Worm (Caenorhabditis elegans) whole organism, late embryonic: Measurements from ENCODE around the gene C17A2.7.

ENCODE experiments used
- C08G9.2 ChIP-seq: sonication (generic microtip); optimal IDR thresholded peaks from 2 replicates; lab custom pipeline; 2016; ENCODE audit warnings: mild to moderate bottlenecking, missing genetic modification characterization, moderate library complexity, missing compliant biosample characterization
- K02D7.2 ChIP-seq: sonication (generic microtip); optimal IDR thresholded peaks from 2 replicates; lab custom pipeline; 2017; ENCODE audit warnings: mild to moderate bottlenecking, missing genetic modification characterization, missing compliant biosample characterization
- K09A11.1 ChIP-seq: sonication (generic microtip); optimal IDR thresholded peaks from 2 replicates; lab custom pipeline; 2017; ENCODE audit warnings: antibody characterized with exemption, mild to moderate bottlenecking, missing genetic modification characterization, missing compliant biosample characterization; ENCODE audit not compliant: insufficient read depth
- T23F11.4 ChIP-seq: fragments of 200-800 bp; sonication (Bioruptor generic); optimal IDR thresholded peaks from 2 replicates; lab custom pipeline; 2018; ENCODE audit warnings: mild to moderate bottlenecking, missing genetic modification characterization, missing compliant biosample characterization
- ama-1 ChIP-seq: fragments of 150-350 bp; optimal IDR thresholded peaks from 2 replicates; lab custom pipeline; 2014
- ceh-14 ChIP-seq: sonication (generic microtip); optimal IDR thresholded peaks from 2 replicates; lab custom pipeline; 2016; ENCODE audit warnings: missing genotype, missing genetic modification characterization, missing compliant biosample characterization
- ceh-19 ChIP-seq: fragments of 200-800 bp; sonication (Bioruptor generic); optimal IDR thresholded peaks from 2 replicates; lab custom pipeline; 2018; ENCODE audit warnings: mild to moderate bottlenecking, missing genetic modification characterization, missing compliant biosample characterization
- ceh-24 ChIP-seq: sonication (generic microtip); optimal IDR thresholded peaks from 2 replicates; lab custom pipeline; 2016; ENCODE audit warnings: mild to moderate bottlenecking, missing genetic modification characterization, missing compliant biosample characterization
- ceh-45 ChIP-seq: fragments of 200-800 bp; sonication (Bioruptor generic); IDR thresholded peaks from 2 replicates; pipeline ENCODE4 v1.3.6; 2022; ENCODE audit warnings: missing genetic modification reagents, missing genetic modification characterization, missing compliant biosample characterization
- ceh-6 ChIP-seq: fragments of 200-800 bp; sonication (Bioruptor generic); optimal IDR thresholded peaks from 2 replicates; lab custom pipeline; 2018; ENCODE audit warnings: mild to moderate bottlenecking, missing genetic modification characterization, missing compliant biosample characterization
- che-1 ChIP-seq: sonication (generic microtip); optimal IDR thresholded peaks from 2 replicates; lab custom pipeline; 2016; ENCODE audit warnings: mild to moderate bottlenecking, missing genetic modification characterization, missing compliant biosample characterization
- dve-1 ChIP-seq: sonication (generic microtip); optimal IDR thresholded peaks from 2 replicates; lab custom pipeline; 2017; ENCODE audit warnings: antibody characterized with exemption, mild to moderate bottlenecking, missing genetic modification characterization, missing compliant biosample characterization
- eyg-1 ChIP-seq: sonication (generic microtip); optimal IDR thresholded peaks from 2 replicates; lab custom pipeline; 2016; ENCODE audit warnings: missing genotype, missing genetic modification characterization, missing compliant biosample characterization
- gmeb-2 ChIP-seq: sonication (generic microtip); optimal IDR thresholded peaks from 2 replicates; lab custom pipeline; 2016; ENCODE audit warnings: missing genetic modification characterization, inconsistent platforms, missing compliant biosample characterization
- hlh-8 ChIP-seq: sonication (generic microtip); optimal IDR thresholded peaks from 2 replicates; lab custom pipeline; 2016; ENCODE audit warnings: missing genotype, missing genetic modification characterization, missing compliant biosample characterization
- madf-2 ChIP-seq: sonication (generic microtip); optimal IDR thresholded peaks from 2 replicates; lab custom pipeline; 2017; ENCODE audit warnings: missing genetic modification characterization, missing compliant biosample characterization
- mec-3 ChIP-seq: sonication (generic microtip); optimal IDR thresholded peaks from 2 replicates; lab custom pipeline; 2016; ENCODE audit warnings: borderline replicate concordance, missing genetic modification characterization, missing compliant biosample characterization
- nfya-1 ChIP-seq: sonication (generic microtip); optimal IDR thresholded peaks from 2 replicates; lab custom pipeline; 2017; ENCODE audit warnings: missing genetic modification characterization, mild to moderate bottlenecking, missing compliant biosample characterization, antibody characterized with exemption, moderate library complexity
- nhr-11 ChIP-seq: fragments of 150-350 bp; optimal IDR thresholded peaks from 2 replicates; lab custom pipeline; 2014; ENCODE audit warnings: missing biosample characterization, missing genetic modification characterization
- nhr-232 ChIP-seq: sonication (generic microtip); optimal IDR thresholded peaks from 2 replicates; lab custom pipeline; 2016; ENCODE audit warnings: missing genetic modification characterization, missing compliant biosample characterization
- npax-4 ChIP-seq: sonication (generic microtip); optimal IDR thresholded peaks from 2 replicates; lab custom pipeline; 2016; ENCODE audit warnings: missing genetic modification characterization, missing compliant biosample characterization
- odd-2 ChIP-seq: sonication (generic microtip); optimal IDR thresholded peaks from 2 replicates; lab custom pipeline; 2017; ENCODE audit warnings: antibody characterized with exemption, mild to moderate bottlenecking, missing genetic modification characterization, missing compliant biosample characterization
- pat-9 ChIP-seq: fragments of 200-800 bp; sonication (Bioruptor generic); optimal IDR thresholded peaks from 2 replicates; lab custom pipeline; 2018; ENCODE audit warnings: mild to moderate bottlenecking, missing genetic modification characterization, moderate library complexity, missing compliant biosample characterization
- pax-1 ChIP-seq: fragments of 150-350 bp; optimal IDR thresholded peaks from 2 replicates; lab custom pipeline; 2014; ENCODE audit warnings: missing biosample characterization, missing genetic modification characterization
- pha-2 ChIP-seq: sonication (generic microtip); optimal IDR thresholded peaks from 2 replicates; lab custom pipeline; 2017; ENCODE audit warnings: mild to moderate bottlenecking, missing genetic modification characterization, missing compliant biosample characterization
- ref-2 ChIP-seq: sonication (generic microtip); optimal IDR thresholded peaks from 2 replicates; lab custom pipeline; 2016; ENCODE audit warnings: missing genetic modification characterization, missing compliant biosample characterization
- rnt-1 ChIP-seq: sonication (generic microtip); optimal IDR thresholded peaks from 2 replicates; lab custom pipeline; 2016; ENCODE audit warnings: missing genetic modification characterization, missing compliant biosample characterization
- sdc-2 ChIP-seq: sonication (generic microtip); optimal IDR thresholded peaks from 2 replicates; lab custom pipeline; 2016; ENCODE audit warnings: missing genotype, missing genetic modification characterization, missing compliant biosample characterization
- sox-2 ChIP-seq: fragments of 200-800 bp; sonication (Bioruptor generic); IDR thresholded peaks from 2 replicates; pipeline ENCODE4 v1.3.6; 2022; ENCODE audit warnings: missing genetic modification reagents, missing genetic modification characterization, missing compliant biosample characterization
- syd-9 ChIP-seq: sonication (generic microtip); optimal IDR thresholded peaks from 2 replicates; lab custom pipeline; 2016; ENCODE audit warnings: mild to moderate bottlenecking, missing genetic modification characterization, moderate library complexity, missing compliant biosample characterization
- tbx-2 ChIP-seq: sonication (generic microtip); optimal IDR thresholded peaks from 2 replicates; lab custom pipeline; 2016; ENCODE audit warnings: missing genetic modification characterization, missing compliant biosample characterization
- unc-3 ChIP-seq, 2 experiments: fragments of 200-800 bp in 1 of 2; sonication (Bioruptor generic) in 1 of 2; sonication (generic microtip) in 1 of 2; conservative IDR thresholded peaks in 1 of 2; optimal IDR thresholded peaks in 1 of 2; 2 replicates each; pipeline versions ENCODE4 v1.3.6 to Lab custom; 2016 to 2022; ENCODE audit warnings: missing compliant biosample characterization in 2 of 2, missing genetic modification characterization in 2 of 2, missing genetic modification reagents in 1 of 2

C17A2.7 gene

ce11 chrII:3843305-3843704, at the start of gene C17A2.7, which contains the start of gene C17A2.3:
Gene C17A2.7 (minus strand): TSS chrII:3843405.
Gene C17A2.3 (plus strand): TSS chrII:3843609.
- TF ChIP-seq ref-2 (no peak), C08G9.2 (tag; lab: Kevin White, UChicago) (no peak), K09A11.1 (tag; lab: Kevin White, UChicago) (no peak), mec-3 (tag; lab: Kevin White, UChicago) (no peak), ceh-24 (tag; lab: Kevin White, UChicago) (no peak), che-1 (tag; lab: Kevin White, UChicago) (no peak), sdc-2 (tag; lab: Kevin White, UChicago) (no peak), npax-4 (no peak), ceh-6 (GFP tag; lab: Kevin White, UChicago) (no peak), gmeb-2 (tag; lab: Kevin White, UChicago) (no peak), rnt-1 (tag; lab: Kevin White, UChicago) (no peak), nhr-11 (tag; lab: Kevin White, UChicago) (no peak), pax-1 (tag; lab: Kevin White, UChicago) (no peak), pha-2 (no peak), tbx-2 (no peak), K02D7.2 (tag; lab: Kevin White, UChicago) (no peak), dve-1 (tag; lab: Kevin White, UChicago) (no peak), odd-2 (tag; lab: Kevin White, UChicago) (no peak)

DNA sequence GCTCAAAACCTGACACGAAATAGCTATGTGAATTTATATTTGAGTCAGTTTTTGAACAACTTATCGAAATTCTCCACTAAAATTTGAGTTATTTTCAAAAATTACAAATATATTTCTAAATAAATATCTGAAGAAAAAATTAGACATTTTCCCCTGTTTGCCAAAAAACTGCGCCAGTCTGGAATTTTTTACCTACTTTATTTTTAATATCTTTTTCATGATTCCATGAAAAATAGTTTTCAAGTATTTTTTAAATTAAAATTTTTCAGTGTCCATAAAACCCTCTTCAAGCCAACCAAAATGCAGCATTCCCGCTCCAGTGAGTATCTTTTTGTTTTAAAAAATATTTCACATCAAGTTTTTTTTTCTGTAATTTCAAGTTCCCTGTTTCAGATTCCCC, 47.9 kb upstream of the C17A2.7 start, which contains the start of gene F53C3.8:
Gene F53C3.8 (plus strand): TSS at position 301 of the 400 bp plus-strand sequence.
- TF ChIP-seq sox-2 (GFP tag; lab: Robert Waterston, UW): no peak
- TF ChIP-seq ceh-45 (GFP tag; lab: Robert Waterston, UW): no peak
- TF ChIP-seq pat-9: no peak
- no peak for TF ChIP-seq ceh-24 (tag; lab: Kevin White, UChicago)
- TF ChIP-seq unc-3 (GFP tag; conservative IDR thresholded peaks at IDR 0.05; lab: Robert Waterston, UW): no peak
- TF ChIP-seq unc-3 (tag; optimal IDR thresholded peaks at IDR 0.05; lab: Kevin White, UChicago): no peak
- TF ChIP-seq nhr-232 (tag; lab: Kevin White, UChicago): no peak
- no peak for TF ChIP-seq che-1 (tag; lab: Kevin White, UChicago)
- TF ChIP-seq K09A11.1 (tag; lab: Kevin White, UChicago): no peak
- no peak for TF ChIP-seq T23F11.4 (GFP tag; lab: Kevin White, UChicago)

DNA sequence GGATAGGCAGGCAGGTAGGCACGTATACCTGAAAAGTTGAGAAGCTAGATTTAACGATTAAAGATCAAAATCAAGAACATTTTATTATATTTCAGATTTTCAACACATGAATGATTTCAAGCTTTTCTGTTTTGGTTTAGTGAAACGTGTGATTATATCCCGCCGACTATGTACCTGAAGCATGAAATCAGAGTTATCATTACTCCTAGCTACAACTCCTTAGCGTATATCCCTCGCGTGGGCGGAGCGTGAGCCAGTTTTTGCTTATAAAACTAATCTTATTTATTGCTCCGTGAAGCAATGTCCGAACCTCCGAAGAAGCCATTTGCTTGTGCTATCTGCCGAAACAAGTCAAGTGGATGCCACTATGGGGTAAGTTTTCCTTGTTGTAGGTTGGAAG, 36.7 kb upstream of the C17A2.7 start, which contains the start of gene nhr-166:
Gene nhr-166 (plus strand): TSS at position 301 of the 400 bp plus-strand sequence.
- no peak for TF ChIP-seq ceh-14 (tag; lab: Kevin White, UChicago)
- TF ChIP-seq gmeb-2 (tag; lab: Kevin White, UChicago): no peak
- no peak for TF ChIP-seq che-1 (tag; lab: Kevin White, UChicago)
- no peak for TF ChIP-seq hlh-8

- TF ChIP-seq eyg-1 (tag; lab: Kevin White, UChicago): no peak
- TF ChIP-seq ama-1 (lab: Kevin White, UChicago): no peak
- TF ChIP-seq ceh-19 (GFP tag; lab: Kevin White, UChicago): no peak
- TF ChIP-seq madf-2: no peak
- TF ChIP-seq nhr-11 (tag; lab: Kevin White, UChicago): no peak
- no peak for TF ChIP-seq K09A11.1 (tag; lab: Kevin White, UChicago)
- no peak for TF ChIP-seq syd-9 (tag; lab: Kevin White, UChicago)
- TF ChIP-seq ref-2: no peak
- TF ChIP-seq nfya-1: no peak
- TF ChIP-seq, all 69 proteins: peak for 0
Measured at ce11 chrII:3878330-3878729, 35.1 kb upstream of the C17A2.7 start, which contains the start of gene srh-250. Gene srh-250 (plus strand): TSS chrII:3878630.

ce11 chrII:3877874-3878273, 34.7 kb upstream of the C17A2.7 start, which contains the start of gene sdz-7:
Gene sdz-7 (minus strand): TSS chrII:3877974.
- TF ChIP-seq nfya-1 (peak; percentile 43), tbx-2 (no peak)
